Fruit fly (Drosophila melanogaster) whole organism, wandering third instar larva: ENCODE data around the gene CG7142.

Experiments
- N ChIP-seq: fragments of >200 bp; optimal IDR thresholded peaks from 2 replicates; lab custom pipeline; 2018; ENCODE audit warnings: missing biosample characterization, missing external identifiers, missing genetic modification characterization
- dl ChIP-seq, 2 experiments: fragments of 175-275, 200-275 bp in 1 of 2; fragments of 200-275 bp in 1 of 2; sonication (Bioruptor generic); optimal IDR thresholded peaks; lab custom pipeline; 2018; ENCODE audit warnings: mild to moderate bottlenecking in 2 of 2, missing biosample characterization in 2 of 2, missing genetic modification characterization in 2 of 2, moderate library complexity in 2 of 2; ENCODE audit not compliant: partially characterized antibody in 2 of 2, insufficient read depth in 1 of 2
- jim ChIP-seq: fragments of 175-275, 200-325 bp; sonication (Bioruptor generic); optimal IDR thresholded peaks from 2 replicates; lab custom pipeline; 2016; ENCODE audit warnings: missing biosample characterization, mild to moderate bottlenecking, missing genetic modification characterization
- lola ChIP-seq: fragments of >200 bp; optimal IDR thresholded peaks from 2 replicates; lab custom pipeline; 2017; ENCODE audit warnings: missing biosample characterization, missing genetic modification characterization

DNA sequence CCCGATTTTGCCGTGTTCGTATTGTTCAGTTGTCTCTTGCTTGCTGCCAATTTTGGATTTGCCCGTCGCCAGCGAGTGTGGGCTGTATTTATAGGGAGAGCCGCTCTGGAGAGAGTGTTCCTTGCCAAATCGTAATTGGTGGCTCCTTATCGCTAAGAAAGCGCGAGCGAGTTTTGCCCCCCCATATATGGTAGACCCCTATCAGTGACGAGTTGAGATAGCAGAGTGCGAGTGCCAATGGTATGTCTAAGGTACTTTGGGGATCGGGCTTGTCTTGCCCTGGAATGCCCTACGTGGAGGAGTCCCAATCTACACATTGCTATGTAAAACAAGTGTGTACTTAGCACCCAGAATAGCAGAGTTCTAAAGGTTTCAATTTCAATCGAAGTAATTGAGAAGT lies at the start of gene CG7142:
- TF ChIP-seq N (no peak), jim (GFP tag; lab: Kevin White, UChicago) (no peak), lola (no peak), dl (GFP tag; optimal IDR thresholded peaks at IDR 0.05; lab: Kevin White, UChicago; ENCODE audit: insufficient read depth in 1 of 2, partially characterized antibody in 2 of 2) (no peak)
